Worm (Caenorhabditis elegans) whole organism, young adult: Measurements from ENCODE around the gene usip-1.

Experiments
- B0336.3 ChIP-seq: fragments of 200-800 bp; sonication (Bioruptor generic); IDR thresholded peaks from 2 replicates; pipeline ENCODE4 v1.3.6; 2022; ENCODE audit warnings: missing genetic modification characterization, missing compliant biosample characterization
- F37B4.10 ChIP-seq: fragments of 200-800 bp; sonication (Bioruptor generic); IDR thresholded peaks from 2 replicates; pipeline ENCODE4 v1.3.6; 2022; ENCODE audit warnings: missing genetic modification characterization, missing compliant biosample characterization
- F55B11.4 ChIP-seq: sonication (generic microtip); optimal IDR thresholded peaks from 2 replicates; lab custom pipeline; 2016; ENCODE audit warnings: missing compliant biosample characterization, missing genetic modification characterization, borderline replicate concordance; ENCODE audit not compliant: insufficient read depth
- T07F8.4 ChIP-seq: sonication (generic microtip); optimal IDR thresholded peaks from 2 replicates; lab custom pipeline; 2016; ENCODE audit warnings: mild to moderate bottlenecking, missing genetic modification characterization, moderate library complexity, missing compliant biosample characterization
- ama-1 ChIP-seq, 3 experiments: fragments of 150-350 bp in 1 of 3; sonication (generic microtip) in 2 of 3; optimal IDR thresholded peaks; 2 replicates each; lab custom pipeline; 2014 to 2018; ENCODE audit warnings: missing biosample characterization in 2 of 3, missing genetic modification characterization in 2 of 3, missing genetic modification reagents in 2 of 3
- aptf-2 ChIP-seq: fragments of 200-800 bp; sonication (Bioruptor generic); conservative IDR thresholded peaks from 2 replicates; pipeline ENCODE4 v1.3.6; 2022; ENCODE audit warnings: missing genetic modification reagents, missing genetic modification characterization, missing compliant biosample characterization
- aptf-3 ChIP-seq: fragments of 200-800 bp; sonication (Bioruptor generic); IDR thresholded peaks from 2 replicates; pipeline ENCODE4 v1.3.6; 2022; ENCODE audit warnings: missing genetic modification characterization, missing compliant biosample characterization
- attf-3 ChIP-seq: fragments of 200-800 bp; sonication (Bioruptor generic); conservative IDR thresholded peaks from 2 replicates; pipeline ENCODE4 v1.3.6; 2022; ENCODE audit warnings: missing genetic modification reagents, missing genetic modification characterization, missing compliant biosample characterization
- bed-1 ChIP-seq: fragments of 200-800 bp; sonication (Bioruptor generic); IDR thresholded peaks from 2 replicates; pipeline ENCODE4 v1.3.6; 2022; ENCODE audit warnings: missing genetic modification reagents, missing genetic modification characterization, missing compliant biosample characterization
- bed-2 ChIP-seq: fragments of 200-800 bp; sonication (Bioruptor generic); IDR thresholded peaks from 2 replicates; pipeline ENCODE4 v1.3.6; 2022; ENCODE audit warnings: missing genetic modification reagents, missing genetic modification characterization, missing compliant biosample characterization
- ccch-3 ChIP-seq: fragments of 200-800 bp; sonication (Bioruptor generic); optimal IDR thresholded peaks from 2 replicates; lab custom pipeline; 2018; ENCODE audit warnings: mild to moderate bottlenecking, missing genetic modification characterization, missing compliant biosample characterization
- cebp-1 ChIP-seq, 2 experiments: fragments of 200-800 bp in 1 of 2; sonication (Bioruptor generic) in 1 of 2; sonication (generic microtip) in 1 of 2; IDR thresholded peaks in 1 of 2; optimal IDR thresholded peaks in 1 of 2; 2 replicates each; pipeline versions ENCODE4 v1.3.6 to Lab custom; 2017 to 2022; ENCODE audit warnings: missing compliant biosample characterization in 2 of 2, missing genetic modification characterization in 2 of 2, mild to moderate bottlenecking in 1 of 2, missing genetic modification reagents in 1 of 2, moderate library complexity in 1 of 2
- cebp-2 ChIP-seq: fragments of 200-800 bp; sonication (Bioruptor generic); IDR thresholded peaks from 2 replicates; pipeline ENCODE4 v1.3.6; 2022; ENCODE audit warnings: missing genetic modification characterization, missing compliant biosample characterization
- ceh-100 ChIP-seq: fragments of 200-800 bp; sonication (Bioruptor generic); IDR thresholded peaks from 2 replicates; pipeline ENCODE4 v1.3.6; 2022; ENCODE audit warnings: missing genetic modification reagents, missing genetic modification characterization, missing compliant biosample characterization
- ceh-58 ChIP-seq: fragments of 200-800 bp; sonication (Bioruptor generic); IDR thresholded peaks from 2 replicates; pipeline ENCODE4 v1.3.6; 2022; ENCODE audit warnings: missing genetic modification characterization, missing compliant biosample characterization
- chd-7 ChIP-seq: sonication (generic microtip); optimal IDR thresholded peaks from 2 replicates; lab custom pipeline; 2016; ENCODE audit warnings: mild to moderate bottlenecking, missing genetic modification characterization, moderate library complexity, missing compliant biosample characterization
- die-1 ChIP-seq: sonication (generic microtip); optimal IDR thresholded peaks from 2 replicates; lab custom pipeline; 2016; ENCODE audit warnings: missing genotype, mild to moderate bottlenecking, missing genetic modification characterization, missing compliant biosample characterization
- dpl-1 ChIP-seq: fragments of 150-350 bp; optimal IDR thresholded peaks from 2 replicates; lab custom pipeline; 2014; ENCODE audit warnings: missing biosample characterization, missing genetic modification reagents, missing genetic modification characterization
- efl-1 ChIP-seq: fragments of 150-350 bp; optimal IDR thresholded peaks from 2 replicates; lab custom pipeline; 2014; ENCODE audit warnings: missing biosample characterization, missing genetic modification reagents, missing genetic modification characterization
- egl-18 ChIP-seq: fragments of 200-800 bp; sonication (Bioruptor generic); IDR thresholded peaks from 2 replicates; pipeline ENCODE4 v1.3.6; 2022; ENCODE audit warnings: missing genetic modification reagents, missing genetic modification characterization, missing compliant biosample characterization
- ekl-4 ChIP-seq: fragments of 200-800 bp; sonication (Bioruptor generic); IDR thresholded peaks from 2 replicates; pipeline ENCODE4 v1.3.6; 2022; ENCODE audit warnings: missing genetic modification reagents, missing genetic modification characterization, missing compliant biosample characterization
- him-1 ChIP-seq: sonication (generic microtip); optimal IDR thresholded peaks from 2 replicates; lab custom pipeline; 2016; ENCODE audit warnings: missing genotype, missing genetic modification reagents, missing genetic modification characterization, missing compliant biosample characterization
- hlh-12 ChIP-seq: sonication (generic microtip); optimal IDR thresholded peaks from 2 replicates; lab custom pipeline; 2016; ENCODE audit warnings: missing genetic modification characterization, missing compliant biosample characterization
- hsf-1 ChIP-seq: fragments of 200-800 bp; sonication (Bioruptor generic); IDR thresholded peaks from 2 replicates; pipeline ENCODE4 v1.3.6; 2022; ENCODE audit warnings: missing genetic modification reagents, missing genetic modification characterization, missing compliant biosample characterization
- lin-35 ChIP-seq, 3 experiments: fragments of 150-350 bp in 2 of 3; sonication (generic microtip) in 1 of 3; optimal IDR thresholded peaks; 2 replicates each; lab custom pipeline; 2014 to 2018; ENCODE audit warnings: missing biosample characterization in 3 of 3, missing genetic modification characterization in 3 of 3, missing genetic modification reagents in 3 of 3
- lin-54 ChIP-seq: fragments of 200-800 bp; sonication (Bioruptor generic); optimal IDR thresholded peaks from 2 replicates; lab custom pipeline; 2018; ENCODE audit warnings: mild to moderate bottlenecking, missing genetic modification characterization, missing compliant biosample characterization
- lir-1 ChIP-seq: fragments of 200-800 bp; sonication (Bioruptor generic); conservative IDR thresholded peaks from 2 replicates; pipeline ENCODE4 v1.3.6; 2022; ENCODE audit warnings: missing genetic modification reagents, missing genetic modification characterization, missing compliant biosample characterization
- madf-3 ChIP-seq: fragments of 200-800 bp; sonication (Bioruptor generic); IDR thresholded peaks from 2 replicates; pipeline ENCODE4 v1.3.6; 2022; ENCODE audit warnings: missing genetic modification reagents, missing genetic modification characterization, missing compliant biosample characterization
- nfya-2 ChIP-seq: fragments of 200-800 bp; sonication (Bioruptor generic); IDR thresholded peaks from 2 replicates; pipeline ENCODE4 v1.3.6; 2022; ENCODE audit warnings: missing genetic modification reagents, missing genetic modification characterization, missing compliant biosample characterization
- nfyb-1 ChIP-seq: fragments of 200-800 bp; sonication (Bioruptor generic); IDR thresholded peaks from 2 replicates; pipeline ENCODE4 v1.3.6; 2022; ENCODE audit warnings: missing genetic modification reagents, missing genetic modification characterization, missing compliant biosample characterization
- nhr-120 ChIP-seq: fragments of 200-800 bp; sonication (Bioruptor generic); IDR thresholded peaks from 2 replicates; pipeline ENCODE4 v1.3.6; 2022; ENCODE audit warnings: missing genetic modification characterization, missing compliant biosample characterization
- nhr-179 ChIP-seq: sonication (generic microtip); optimal IDR thresholded peaks from 2 replicates; lab custom pipeline; 2016; ENCODE audit warnings: mild to moderate bottlenecking, missing genetic modification characterization, missing compliant biosample characterization
- pbrm-1 ChIP-seq: fragments of 200-800 bp; sonication (Bioruptor generic); IDR thresholded peaks from 2 replicates; pipeline ENCODE4 v1.3.6; 2022; ENCODE audit warnings: missing genetic modification reagents, missing genetic modification characterization, missing compliant biosample characterization
- repo-1 ChIP-seq: sonication (generic microtip); optimal IDR thresholded peaks from 2 replicates; lab custom pipeline; 2017; ENCODE audit warnings: mild to moderate bottlenecking, missing genetic modification characterization, missing compliant biosample characterization
- rpc-1 ChIP-seq, 2 experiments: fragments of 150-350 bp in 1 of 2; sonication (generic microtip) in 1 of 2; optimal IDR thresholded peaks; 2 replicates each; lab custom pipeline; 2014 to 2018; ENCODE audit warnings: missing biosample characterization in 1 of 2, missing genetic modification characterization in 1 of 2, missing genetic modification reagents in 1 of 2, missing genotype in 1 of 2
- snpc-3.4 ChIP-seq: sonication (generic microtip); optimal IDR thresholded peaks from 2 replicates; lab custom pipeline; 2017; ENCODE audit warnings: missing genetic modification characterization, mild to moderate bottlenecking, missing compliant biosample characterization, antibody characterized with exemption, moderate library complexity, missing genotype, missing genetic modification reagents
- snpc-4 ChIP-seq, 5 experiments: fragments of 150-350 bp in 1 of 5; sonication (generic microtip) in 4 of 5; optimal IDR thresholded peaks; 2 replicates each; lab custom pipeline; 2014 to 2018; ENCODE audit warnings: missing genetic modification characterization in 5 of 5, missing biosample characterization in 3 of 5, antibody characterized with exemption in 2 of 5, mild to moderate bottlenecking in 2 of 5, missing compliant biosample characterization in 2 of 5, missing genotype in 2 of 5, moderate library complexity in 2 of 5, missing genetic modification reagents in 1 of 5
- tlf-1 ChIP-seq: fragments of 200-800 bp; sonication (Bioruptor generic); optimal IDR thresholded peaks from 2 replicates; lab custom pipeline; 2018; ENCODE audit warnings: mild to moderate bottlenecking, missing genetic modification characterization, missing compliant biosample characterization
- unc-62 ChIP-seq: fragments of 150-350 bp; optimal IDR thresholded peaks from 2 replicates; lab custom pipeline; 2014; ENCODE audit warnings: missing biosample characterization, missing genetic modification reagents, missing genetic modification characterization

usip-1 gene

ce11 chrV:12187344-12187743 lies 3.4 kb upstream of the usip-1 start, which contains the start of gene ZK863.8:
TSS of gene ZK863.8 (minus strand) at chrV:12187516.
- TF ChIP-seq him-1 (tag; lab: Kevin White, UChicago) = no peak
- no peak for TF ChIP-seq ceh-58
- no peak for TF ChIP-seq ceh-100
- no peak for TF ChIP-seq hsf-1
- TF ChIP-seq chd-7 (tag; lab: Kevin White, UChicago) = no peak
- TF ChIP-seq aptf-3 = no peak
- no peak for TF ChIP-seq ekl-4 (GFP tag; lab: Robert Waterston, UW)
- TF ChIP-seq B0336.3 (GFP tag; lab: Robert Waterston, UW) = no peak
- no peak for TF ChIP-seq pbrm-1 (GFP tag; lab: Robert Waterston, UW)

ce11 chrV:12184308-12184999 lies 460 bp upstream of the usip-1 start, which contains the start of gene srd-4:
TSS of gene srd-4 (plus strand) at chrV:12184949.
- TF ChIP-seq dpl-1 (GFP tag; lab: Kevin White, UChicago) (peak; percentile 34), lin-54 (GFP tag; lab: Kevin White, UChicago) (peak; percentile 81), cebp-2 (no peak), snpc-4 (GFP tag; optimal IDR thresholded peaks at IDR 0.05; lab: Kevin White, UChicago) (no peak), snpc-4 (tag; optimal IDR thresholded peaks at IDR 0.05; lab: Kevin White, UChicago) (no peak), attf-3 (peak; percentile 90), bed-2 (GFP tag; lab: Robert Waterston, UW) (no peak), ccch-3 (GFP tag; lab: Kevin White, UChicago) (no peak), efl-1 (GFP tag; lab: Kevin White, UChicago) (peak; percentile 47), die-1 (tag; lab: Kevin White, UChicago) (no peak), nhr-179 (tag; lab: Kevin White, UChicago) (no peak), tlf-1 (GFP tag; lab: Kevin White, UChicago) (no peak), madf-3 (GFP tag; lab: Robert Waterston, UW) (no peak), cebp-1 (GFP tag; IDR thresholded peaks at IDR 0.05; lab: Robert Waterston, UW) (no peak), cebp-1 (tag; optimal IDR thresholded peaks at IDR 0.05; lab: Kevin White, UChicago) (no peak), aptf-2 (no peak), F55B11.4 (tag; lab: Kevin White, UChicago) (no peak), lin-35 (GFP tag; optimal IDR thresholded peaks at IDR 0.05; lab: Kevin White, UChicago) (peak in 1 of 3 experiments; percentile 55), nfyb-1 (GFP tag; lab: Robert Waterston, UW) (no peak), ceh-58 (no peak)

ce11 chrV:12181310-12181709 lies 2.7 kb downstream of the usip-1 start, which contains the start of gene elpc-3:
TSS of gene elpc-3 (minus strand) at chrV:12181410.
- TF ChIP-seq T07F8.4 (no peak), ama-1 (optimal IDR thresholded peaks at IDR 0.05; lab: Kevin White, UChicago) (no peak), ama-1 (GFP tag; optimal IDR thresholded peaks at IDR 0.05; lab: Kevin White, UChicago) (peak in 1 of 2 experiments; percentile 27), dpl-1 (GFP tag; lab: Kevin White, UChicago) (no peak), nhr-120 (GFP tag; lab: Robert Waterston, UW) (no peak), hsf-1 (no peak)

ce11 chrV:12179338-12179737 lies 4.7 kb downstream of the usip-1 start, which contains the start of gene clec-224:
TSS of gene clec-224 (minus strand) at chrV:12179438.
- TF ChIP-seq repo-1 (tag; lab: Kevin White, UChicago) (no peak), snpc-3.4 (tag; lab: Kevin White, UChicago) (no peak), hlh-12 (no peak), rpc-1 (optimal IDR thresholded peaks at IDR 0.05; lab: Kevin White, UChicago) (no peak), rpc-1 (tag; optimal IDR thresholded peaks at IDR 0.05; lab: Kevin White, UChicago) (no peak), lir-1 (GFP tag; lab: Robert Waterston, UW) (no peak), unc-62 (GFP tag; lab: Kevin White, UChicago) (no peak), bed-1 (GFP tag; lab: Robert Waterston, UW) (no peak), aptf-3 (no peak), nfya-2 (GFP tag; lab: Robert Waterston, UW) (no peak), snpc-4 (GFP tag; optimal IDR thresholded peaks at IDR 0.05; lab: Kevin White, UChicago) (no peak), snpc-4 (tag; optimal IDR thresholded peaks at IDR 0.05; lab: Kevin White, UChicago) (no peak), F37B4.10 (GFP tag; lab: Robert Waterston, UW) (no peak), egl-18 (GFP tag; lab: Robert Waterston, UW) (no peak), F55B11.4 (tag; lab: Kevin White, UChicago) (no peak)
